Worm (Caenorhabditis elegans): ENCODE results near the gene B0496.11.

DNA sequence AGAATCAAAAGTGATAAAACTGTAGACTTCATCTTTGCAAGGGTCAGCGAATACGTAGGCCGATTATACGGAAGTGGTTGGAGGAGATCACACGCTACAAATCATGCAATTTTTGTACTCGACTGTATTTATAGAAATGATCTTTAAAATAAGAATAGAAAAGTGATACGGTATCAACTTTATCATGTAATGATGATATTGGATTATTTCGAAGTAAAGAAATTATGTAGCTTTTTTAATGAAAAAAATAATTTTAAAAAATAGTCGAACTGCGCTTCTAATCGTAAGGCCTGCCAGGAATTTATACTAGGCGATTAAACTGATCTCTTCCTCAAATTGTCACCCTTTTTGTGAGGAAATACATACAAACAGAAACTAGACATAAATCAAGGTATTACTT, at the start of gene B0496.11:
- TF ChIP-seq tbx-2 (tag; optimal IDR thresholded peaks at IDR 0.05): no peak
- no peak for TF ChIP-seq unc-62 (GFP tag; optimal IDR thresholded peaks at IDR 0.05)
- no peak for TF ChIP-seq pha-4 (tag; optimal IDR thresholded peaks at IDR 0.05)
- TF ChIP-seq jun-1 (tag; optimal IDR thresholded peaks at IDR 0.05): no peak
- no peak for TF ChIP-seq ceh-82 (tag; optimal IDR thresholded peaks at IDR 0.05)
- TF ChIP-seq aly-2 (tag; optimal IDR thresholded peaks at IDR 0.05): no peak
- TF ChIP-seq nhr-237 (tag; optimal IDR thresholded peaks at IDR 0.05): no peak
- TF ChIP-seq nhr-77 (tag; optimal IDR thresholded peaks at IDR 0.05): no peak
- TF ChIP-seq nhr-28 (tag; optimal IDR thresholded peaks at IDR 0.05): no peak
- no peak for TF ChIP-seq fos-1 (tag; optimal IDR thresholded peaks at IDR 0.05)

All from whole organism, L3 larva.